Worm (Caenorhabditis elegans) whole organism, mixed stage, embryonic: Measurements from ENCODE around the gene atgl-1.

ENCODE experiments used
- M03D4.4 ChIP-seq: sonication (generic microtip); optimal IDR thresholded peaks from 2 replicates; lab custom pipeline; 2017; ENCODE audit warnings: mild to moderate bottlenecking, missing genetic modification characterization, missing compliant biosample characterization
- blmp-1 ChIP-seq: fragments of 150-350 bp; optimal IDR thresholded peaks from 2 replicates; lab custom pipeline; 2014; ENCODE audit warnings: missing biosample characterization, missing genetic modification characterization
- ceh-39 ChIP-seq: fragments of 150-350 bp; optimal IDR thresholded peaks from 2 replicates; lab custom pipeline; 2014; ENCODE audit warnings: missing biosample characterization, missing genetic modification characterization
- ceh-43 ChIP-seq: fragments of 200-800 bp; sonication (Bioruptor generic); optimal IDR thresholded peaks from 2 replicates; lab custom pipeline; 2018; ENCODE audit warnings: mild to moderate bottlenecking, missing genetic modification characterization, moderate library complexity, missing compliant biosample characterization
- ces-1 ChIP-seq: fragments of 150-350 bp; optimal IDR thresholded peaks from 2 replicates; lab custom pipeline; 2014; ENCODE audit warnings: missing biosample characterization, missing genetic modification reagents, missing genetic modification characterization
- elt-1 ChIP-seq: sonication (generic microtip); optimal IDR thresholded peaks from 2 replicates; lab custom pipeline; 2017; ENCODE audit warnings: missing genetic modification characterization, mild to moderate bottlenecking, missing compliant biosample characterization, antibody characterized with exemption, moderate library complexity, borderline replicate concordance; ENCODE audit not compliant: insufficient read depth
- elt-3 ChIP-seq: fragments of 150-350 bp; optimal IDR thresholded peaks from 2 replicates; lab custom pipeline; 2014; ENCODE audit warnings: missing biosample characterization, missing genetic modification characterization
- flh-1 ChIP-seq: fragments of 200-800 bp; sonication (Bioruptor generic); optimal IDR thresholded peaks from 2 replicates; lab custom pipeline; 2018; ENCODE audit warnings: mild to moderate bottlenecking, missing genetic modification characterization, moderate library complexity, missing compliant biosample characterization
- ham-2 ChIP-seq: fragments of 200-800 bp; sonication (Bioruptor generic); optimal IDR thresholded peaks from 2 replicates; lab custom pipeline; 2018; ENCODE audit warnings: mild to moderate bottlenecking, missing genetic modification characterization, missing compliant biosample characterization
- hlh-1 ChIP-seq: fragments of 150-350 bp; optimal IDR thresholded peaks from 2 replicates; lab custom pipeline; 2014; ENCODE audit warnings: missing biosample characterization, missing genetic modification reagents, missing genetic modification characterization
- lin-13 ChIP-seq: fragments of 150-350 bp; optimal IDR thresholded peaks from 2 replicates; lab custom pipeline; 2014; ENCODE audit warnings: missing biosample characterization, missing genetic modification characterization
- lin-32 ChIP-seq: fragments of 200-800 bp; sonication (Bioruptor generic); optimal IDR thresholded peaks from 2 replicates; lab custom pipeline; 2018; ENCODE audit warnings: mild to moderate bottlenecking, missing genetic modification characterization, missing compliant biosample characterization
- lsy-2 ChIP-seq: fragments of 150-350 bp; optimal IDR thresholded peaks from 2 replicates; lab custom pipeline; 2014; ENCODE audit warnings: missing biosample characterization, missing genetic modification characterization
- mab-5 ChIP-seq: fragments of 150-350 bp; optimal IDR thresholded peaks from 2 replicates; lab custom pipeline; 2014; ENCODE audit warnings: missing biosample characterization, missing genetic modification characterization
- mep-1 ChIP-seq: fragments of 150-350 bp; optimal IDR thresholded peaks from 2 replicates; lab custom pipeline; 2017; ENCODE audit warnings: missing biosample characterization, missing genetic modification reagents, missing genetic modification characterization, inconsistent platforms
- mls-2 ChIP-seq: sonication (generic microtip); optimal IDR thresholded peaks from 2 replicates; lab custom pipeline; 2016; ENCODE audit warnings: mild to moderate bottlenecking, missing genetic modification characterization, moderate library complexity, missing compliant biosample characterization
- nhr-2 ChIP-seq: fragments of 150-350 bp; optimal IDR thresholded peaks from 2 replicates; lab custom pipeline; 2014; ENCODE audit warnings: missing biosample characterization, missing genetic modification characterization
- nhr-237 ChIP-seq: fragments of 150-350 bp; optimal IDR thresholded peaks from 2 replicates; lab custom pipeline; 2014; ENCODE audit warnings: missing biosample characterization, missing genetic modification characterization
- nhr-28 ChIP-seq: fragments of 150-350 bp; optimal IDR thresholded peaks from 2 replicates; lab custom pipeline; 2014; ENCODE audit warnings: missing biosample characterization, missing genetic modification characterization
- nhr-76 ChIP-seq: sonication (generic microtip); optimal IDR thresholded peaks from 2 replicates; lab custom pipeline; 2017; ENCODE audit warnings: missing biosample characterization, missing genetic modification characterization
- pha-4 ChIP-seq: fragments of 150-350 bp; optimal IDR thresholded peaks from 2 replicates; lab custom pipeline; 2018; ENCODE audit warnings: missing biosample characterization, missing genetic modification reagents, missing genetic modification characterization
- sem-2 ChIP-seq: fragments of 200-800 bp; sonication (Bioruptor generic); optimal IDR thresholded peaks from 2 replicates; lab custom pipeline; 2018; ENCODE audit warnings: mild to moderate bottlenecking, missing genetic modification characterization, missing compliant biosample characterization
- snpc-4 ChIP-seq: fragments of 150-350 bp; optimal IDR thresholded peaks from 2 replicates; lab custom pipeline; 2014; ENCODE audit warnings: missing biosample characterization, missing genetic modification characterization
- sptf-1 ChIP-seq: sonication (generic microtip); optimal IDR thresholded peaks from 2 replicates; lab custom pipeline; 2017; ENCODE audit warnings: mild to moderate bottlenecking, missing genetic modification characterization, moderate library complexity, missing compliant biosample characterization
- tbx-8 ChIP-seq: fragments of 200-800 bp; sonication (Bioruptor generic); optimal IDR thresholded peaks from 2 replicates; lab custom pipeline; 2018; ENCODE audit warnings: mild to moderate bottlenecking, missing genetic modification characterization, moderate library complexity, missing compliant biosample characterization
- unc-120 ChIP-seq: sonication (generic microtip); optimal IDR thresholded peaks from 2 replicates; lab custom pipeline; 2017; ENCODE audit warnings: missing genetic modification characterization, missing compliant biosample characterization; ENCODE audit not compliant: poor library complexity, severe bottlenecking
- unc-39 ChIP-seq: fragments of 150-350 bp; optimal IDR thresholded peaks from 2 replicates; lab custom pipeline; 2014; ENCODE audit warnings: missing biosample characterization, missing genetic modification characterization
- unc-62 ChIP-seq: fragments of 150-350 bp; optimal IDR thresholded peaks from 2 replicates; lab custom pipeline; 2014; ENCODE audit warnings: missing biosample characterization, missing genetic modification reagents, missing genetic modification characterization
- zip-8 ChIP-seq: fragments of 150-350 bp; optimal IDR thresholded peaks from 2 replicates; lab custom pipeline; 2014; ENCODE audit warnings: missing biosample characterization, missing genetic modification characterization
- ztf-11 ChIP-seq: fragments of 150-350 bp; optimal IDR thresholded peaks from 2 replicates; lab custom pipeline; 2014; ENCODE audit warnings: missing biosample characterization, missing genetic modification characterization

atgl-1 gene

DNA sequence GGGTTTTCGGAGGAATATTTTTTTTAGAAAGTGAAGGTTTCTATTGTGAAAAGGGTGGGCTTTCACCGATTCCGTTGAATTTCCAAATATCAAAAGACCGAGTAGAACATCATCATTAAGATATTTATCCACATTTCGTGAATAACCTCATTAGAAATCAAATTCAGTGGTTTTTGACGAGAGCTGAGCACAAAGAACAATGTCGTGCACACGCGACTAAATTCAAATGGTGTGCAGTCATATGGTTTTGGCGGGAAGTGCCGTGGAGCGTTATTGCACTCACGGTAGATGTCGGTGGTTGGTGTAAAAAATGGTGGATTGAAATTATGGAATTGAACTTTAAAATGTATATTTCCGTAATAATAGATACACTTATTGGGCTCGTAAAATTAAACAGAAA is 33.4 kb upstream of the atgl-1 start:
- TF ChIP-seq nhr-28 (tag; lab: Kevin White, UChicago) (no peak), ceh-39 (tag; lab: Kevin White, UChicago) (peak; percentile 47), pha-4 (tag; lab: Kevin White, UChicago) (no peak), mep-1 (peak; percentile 65), ham-2 (GFP tag; lab: Kevin White, UChicago) (no peak), lsy-2 (tag; lab: Kevin White, UChicago) (peak; percentile 24), ces-1 (GFP tag; lab: Kevin White, UChicago) (no peak), nhr-76 (no peak), nhr-2 (tag; lab: Kevin White, UChicago) (no peak), ceh-43 (GFP tag; lab: Kevin White, UChicago) (no peak), flh-1 (GFP tag; lab: Kevin White, UChicago) (no peak), lin-13 (tag; lab: Kevin White, UChicago) (peak; percentile 17), M03D4.4 (tag; lab: Kevin White, UChicago) (no peak), tbx-8 (GFP tag; lab: Kevin White, UChicago) (no peak), hlh-1 (peak; percentile 63), mab-5 (tag; lab: Kevin White, UChicago) (no peak), ztf-11 (tag; lab: Kevin White, UChicago) (no peak), unc-39 (no peak)

DNA sequence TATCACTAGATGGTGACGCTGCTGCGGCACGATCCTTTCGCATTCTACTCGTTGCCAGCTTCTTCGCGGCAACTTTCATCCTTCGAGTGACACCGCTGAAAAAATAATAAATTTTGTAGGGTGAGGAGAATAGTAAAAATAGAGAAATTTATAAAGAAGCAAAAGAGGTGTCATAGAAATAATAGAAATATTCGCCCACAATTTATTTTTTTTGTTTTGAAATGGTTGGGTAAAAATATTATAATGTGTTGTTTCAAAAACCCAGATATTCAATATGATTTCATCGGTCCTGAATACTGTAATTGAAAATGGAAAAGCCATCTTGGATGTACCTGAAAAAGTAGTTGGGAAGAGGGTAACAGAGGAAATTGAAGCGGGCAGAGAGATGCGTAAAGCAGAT is 33.0 kb upstream of the atgl-1 start, which contains the start of gene set-1:
set-1 (minus strand) TSS at position 101 of the 400 bp plus-strand sequence.
- no peak for TF ChIP-seq flh-1 (GFP tag; lab: Kevin White, UChicago)
- TF ChIP-seq blmp-1, result no peak
- TF ChIP-seq sptf-1, result no peak
- TF ChIP-seq elt-1, result no peak
- no peak for TF ChIP-seq nhr-76
- no peak for TF ChIP-seq ztf-11 (tag; lab: Kevin White, UChicago)
- TF ChIP-seq snpc-4 (tag; lab: Kevin White, UChicago), result no peak
- TF ChIP-seq ceh-43 (GFP tag; lab: Kevin White, UChicago), result no peak
- TF ChIP-seq nhr-28 (tag; lab: Kevin White, UChicago), result no peak
- TF ChIP-seq ceh-39 (tag; lab: Kevin White, UChicago), result no peak
- TF ChIP-seq unc-39, result no peak
- no peak for TF ChIP-seq tbx-8 (GFP tag; lab: Kevin White, UChicago)
- TF ChIP-seq mep-1, result no peak

DNA sequence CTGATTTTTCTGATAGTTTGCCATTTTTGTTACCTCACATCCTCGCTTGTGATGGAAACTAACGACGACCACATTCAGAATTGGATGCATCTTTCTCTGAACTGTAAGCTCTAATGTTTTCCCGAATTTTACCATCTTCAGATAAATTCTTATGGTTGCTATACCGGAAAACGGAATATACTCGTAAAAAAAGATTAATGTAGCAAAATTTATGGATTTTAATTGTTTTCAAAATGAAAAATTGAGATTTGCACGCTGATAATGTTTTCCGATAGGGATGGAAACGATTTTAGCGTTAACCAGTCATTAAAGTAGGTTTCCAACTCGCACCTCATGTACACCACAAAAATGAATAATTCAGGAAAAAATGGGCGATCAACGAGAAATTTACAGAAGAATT is 31.3 kb upstream of the atgl-1 start, which contains the start of gene T26A5.6:
T26A5.6 (minus strand) TSS at position 101 of the 400 bp plus-strand sequence.
- TF ChIP-seq ceh-39 (tag; lab: Kevin White, UChicago) (no peak), sem-2 (no peak), pha-4 (tag; lab: Kevin White, UChicago) (no peak), unc-62 (GFP tag; lab: Kevin White, UChicago) (no peak), nhr-237 (tag; lab: Kevin White, UChicago) (no peak), mls-2 (tag; lab: Kevin White, UChicago) (no peak), ces-1 (GFP tag; lab: Kevin White, UChicago) (no peak), blmp-1 (no peak), lsy-2 (tag; lab: Kevin White, UChicago) (no peak), elt-3 (tag; lab: Kevin White, UChicago) (no peak), ham-2 (GFP tag; lab: Kevin White, UChicago) (no peak)
- TF ChIP-seq, all 35 proteins: peak for 0

DNA sequence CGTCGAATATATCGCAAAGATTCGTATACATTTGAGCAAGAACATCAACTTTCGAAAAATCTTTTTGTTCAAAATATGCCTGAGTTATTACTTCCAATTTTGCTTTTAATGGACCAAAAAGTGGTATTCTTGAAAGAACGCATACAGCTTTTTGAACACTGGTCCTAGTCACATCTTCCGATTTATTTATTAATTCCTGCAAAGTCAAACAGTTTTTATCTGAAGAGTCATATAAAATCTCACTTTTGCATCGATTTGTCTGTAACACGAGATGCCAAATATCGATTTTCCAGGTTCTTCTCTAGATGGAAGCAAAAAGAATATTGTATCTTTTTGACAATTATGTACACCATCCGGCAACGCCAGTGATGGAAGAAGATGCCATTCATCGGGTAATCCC is 30.6 kb upstream of the atgl-1 start:
- TF ChIP-seq lin-32 (GFP tag; lab: Kevin White, UChicago), result no peak

DNA sequence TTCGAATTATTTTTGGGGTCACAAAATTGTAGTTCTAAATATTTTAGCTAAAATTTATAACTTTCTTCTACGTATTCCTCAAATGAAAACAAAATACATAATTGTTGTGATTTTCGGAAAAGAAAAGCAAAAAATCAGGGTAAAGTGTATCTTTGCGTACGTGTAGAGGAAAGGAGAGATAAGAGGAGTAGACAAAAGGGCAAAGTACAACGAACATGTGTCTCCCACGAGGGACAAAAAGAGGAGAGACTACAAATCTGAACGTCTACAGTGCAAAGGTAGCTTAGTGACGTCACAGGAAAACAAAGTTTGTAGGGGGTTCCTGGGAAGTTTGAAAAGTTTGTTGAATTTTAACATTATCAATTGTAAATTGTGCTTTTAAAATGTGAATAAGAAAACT is 28.3 kb upstream of the atgl-1 start:
- TF ChIP-seq snpc-4 (tag; lab: Kevin White, UChicago), result no peak
- no peak for TF ChIP-seq unc-120 (tag; lab: Kevin White, UChicago)
- TF ChIP-seq nhr-28 (tag; lab: Kevin White, UChicago), result no peak
- TF ChIP-seq lin-32 (GFP tag; lab: Kevin White, UChicago), result no peak
- TF ChIP-seq lin-13 (tag; lab: Kevin White, UChicago), result no peak
- peak; percentile 10 for TF ChIP-seq nhr-237 (tag; lab: Kevin White, UChicago)
- TF ChIP-seq zip-8 (tag; lab: Kevin White, UChicago), result peak; percentile 27
- TF ChIP-seq hlh-1, result peak; percentile 75
- TF ChIP-seq, all 35 proteins: peak for 3
